Fruit fly (Drosophila melanogaster) whole organism, embryonic: Measurements from ENCODE around the gene CG14402.

Experiments
- B-H2 ChIP-seq: fragments of 200-800 bp; sonication (Bioruptor generic); optimal IDR thresholded peaks from 2 replicates; lab custom pipeline; 2018; ENCODE audit warnings: missing biosample characterization, mild to moderate bottlenecking, missing genetic modification characterization
- C15 ChIP-seq: fragments of 200-800 bp; sonication (Bioruptor generic); IDR thresholded peaks from 3 replicates; pipeline ENCODE4 v1.3.6; 2022; ENCODE audit warnings: missing biosample characterization, missing genetic modification characterization
- CG10543 ChIP-seq: fragments of 200-800 bp; sonication (Bioruptor generic); optimal IDR thresholded peaks from 3 replicates; lab custom pipeline; 2017; ENCODE audit warnings: missing biosample characterization, mild to moderate bottlenecking, missing genetic modification characterization, moderate library complexity
- CG11247 ChIP-seq: fragments of 200-800 bp; sonication (Bioruptor generic); IDR thresholded peaks from 2 replicates; pipeline ENCODE4 v1.3.6; 2022; ENCODE audit warnings: missing biosample characterization, missing genetic modification characterization
- CG12236 ChIP-seq: fragments of 200-800 bp; sonication (Bioruptor generic); optimal IDR thresholded peaks from 2 replicates; lab custom pipeline; 2016; ENCODE audit warnings: missing biosample characterization, missing genetic modification characterization
- CG12942 ChIP-seq: fragments of 200-800 bp; sonication (Bioruptor generic); optimal IDR thresholded peaks from 3 replicates; lab custom pipeline; 2016; ENCODE audit warnings: missing biosample characterization, missing genetic modification characterization
- CG15514 ChIP-seq: fragments of 200-800 bp; sonication (Bioruptor generic); optimal IDR thresholded peaks from 3 replicates; lab custom pipeline; 2017; ENCODE audit warnings: missing biosample characterization, missing genetic modification characterization, mild to moderate bottlenecking, moderate library complexity, missing genetic modification reagents
- CG17361 ChIP-seq: fragments of 200-800 bp; sonication (Bioruptor generic); IDR thresholded peaks from 3 replicates; pipeline ENCODE4 v1.3.6; 2022; ENCODE audit warnings: missing biosample characterization, missing genetic modification characterization
- CG18011 ChIP-seq: fragments of 200-800 bp; sonication (Bioruptor generic); optimal IDR thresholded peaks from 2 replicates; lab custom pipeline; 2017; ENCODE audit warnings: missing biosample characterization, missing genetic modification characterization, mild to moderate bottlenecking, moderate library complexity, missing genotype
- CG1832 ChIP-seq: fragments of 200-800 bp; sonication (Bioruptor generic); optimal IDR thresholded peaks from 2 replicates; lab custom pipeline; 2017; ENCODE audit warnings: missing biosample characterization, mild to moderate bottlenecking, missing genetic modification characterization, inconsistent platforms
- CG2129 ChIP-seq: fragments of 200-800 bp; sonication (Bioruptor generic); IDR thresholded peaks from 2 replicates; pipeline ENCODE4 v1.3.6; 2022; ENCODE audit warnings: missing biosample characterization, missing genetic modification characterization; ENCODE audit not compliant: partially characterized antibody
- CG2678 ChIP-seq: fragments of 200-800 bp; sonication (Bioruptor generic); optimal IDR thresholded peaks from 3 replicates; lab custom pipeline; 2019; ENCODE audit warnings: missing biosample characterization, mild to moderate bottlenecking, missing genetic modification characterization, moderate library complexity
- CG2875 ChIP-seq: fragments of 200-800 bp; sonication (Bioruptor generic); optimal IDR thresholded peaks from 2 replicates; lab custom pipeline; 2017; ENCODE audit warnings: missing biosample characterization, mild to moderate bottlenecking, missing genetic modification characterization, missing genetic modification reagents
- CG30431 ChIP-seq: fragments of 200-800 bp; sonication (Bioruptor generic); optimal IDR thresholded peaks from 2 replicates; lab custom pipeline; 2017; ENCODE audit warnings: missing biosample characterization, missing genetic modification characterization
- CG31441 ChIP-seq: fragments of 200-800 bp; sonication (Bioruptor generic); IDR thresholded peaks from 2 replicates; pipeline ENCODE4 v1.3.6; 2022; ENCODE audit warnings: missing biosample characterization, missing genetic modification characterization
- CG3163 ChIP-seq: fragments of 200-800 bp; sonication (Bioruptor generic); optimal IDR thresholded peaks from 3 replicates; lab custom pipeline; 2016; ENCODE audit warnings: missing biosample characterization, missing genetic modification characterization
- CG32532 ChIP-seq: fragments of 200-800 bp; sonication (Bioruptor generic); IDR thresholded peaks from 2 replicates; pipeline ENCODE4 v1.3.6; 2022; ENCODE audit warnings: missing biosample characterization, missing genetic modification characterization
- CG3281 ChIP-seq: fragments of 200-800 bp; sonication (Bioruptor generic); optimal IDR thresholded peaks from 3 replicates; lab custom pipeline; 2017; ENCODE audit warnings: missing biosample characterization, mild to moderate bottlenecking, missing genetic modification characterization
- CG5180 ChIP-seq: fragments of 200-800 bp; sonication (Bioruptor generic); optimal IDR thresholded peaks from 3 replicates; lab custom pipeline; 2017; ENCODE audit warnings: missing biosample characterization, missing genetic modification characterization, mild to moderate bottlenecking, moderate library complexity, missing genetic modification reagents
- CG6765 ChIP-seq: fragments of 200-800 bp; sonication (Bioruptor generic); optimal IDR thresholded peaks from 3 replicates; lab custom pipeline; 2017; ENCODE audit warnings: missing biosample characterization, mild to moderate bottlenecking, missing genetic modification characterization
- CG8388 ChIP-seq: fragments of 200-800 bp; sonication (Bioruptor generic); optimal IDR thresholded peaks from 2 replicates; lab custom pipeline; 2019; ENCODE audit warnings: missing biosample characterization, mild to moderate bottlenecking, missing genetic modification characterization, moderate library complexity
- Dbx ChIP-seq: fragments of 200-800 bp; sonication (Bioruptor generic); IDR thresholded peaks from 3 replicates; pipeline ENCODE4 v1.3.6; 2022; ENCODE audit warnings: missing biosample characterization, missing genetic modification characterization
- Dfd ChIP-seq, 2 experiments: fragments of >200 bp; optimal IDR thresholded peaks; 2 replicates each; lab custom pipeline; 2017; ENCODE audit warnings: missing biosample characterization in 2 of 2, missing genetic modification characterization in 2 of 2
- Dip3 ChIP-seq: fragments of 200-800 bp; sonication (Bioruptor generic); optimal IDR thresholded peaks from 3 replicates; lab custom pipeline; 2016; ENCODE audit warnings: missing biosample characterization, missing genetic modification characterization
- Eip74EF ChIP-seq, 2 experiments: fragments of 200-800 bp in 1 of 2; fragments of >200 bp in 1 of 2; sonication (Bioruptor generic) in 1 of 2; optimal IDR thresholded peaks; 2 replicates each; lab custom pipeline; 2017 to 2019; ENCODE audit warnings: missing biosample characterization in 2 of 2, missing genetic modification characterization in 2 of 2, mild to moderate bottlenecking in 1 of 2, moderate library complexity in 1 of 2
- HmgD ChIP-seq: fragments of 200-800 bp; sonication (Bioruptor generic); optimal IDR thresholded peaks from 3 replicates; lab custom pipeline; 2016; ENCODE audit warnings: missing biosample characterization, missing genetic modification characterization
- Lim3 ChIP-seq: fragments of 200-800 bp; sonication (Bioruptor generic); IDR thresholded peaks from 2 replicates; pipeline ENCODE4 v1.3.6; 2022; ENCODE audit warnings: missing biosample characterization, missing genetic modification characterization
- Neu2 ChIP-seq: fragments of 200-800 bp; sonication (Bioruptor generic); optimal IDR thresholded peaks from 3 replicates; lab custom pipeline; 2016; ENCODE audit warnings: missing biosample characterization, missing genetic modification characterization, borderline replicate concordance
- Nf-YA ChIP-seq: fragments of 200-800 bp; sonication (Bioruptor generic); IDR thresholded peaks from 2 replicates; pipeline ENCODE4 v1.3.6; 2022; ENCODE audit warnings: missing biosample characterization, missing genetic modification characterization
- Nf-YB ChIP-seq: fragments of 200-800 bp; sonication (Bioruptor generic); optimal IDR thresholded peaks from 3 replicates; lab custom pipeline; 2019; ENCODE audit warnings: missing biosample characterization, mild to moderate bottlenecking, missing genetic modification characterization, moderate library complexity
- Sox100B ChIP-seq: fragments of 200-800 bp; sonication (Bioruptor generic); optimal IDR thresholded peaks from 3 replicates; lab custom pipeline; 2018; ENCODE audit warnings: missing biosample characterization, mild to moderate bottlenecking, missing genetic modification characterization
- Vsx1 ChIP-seq: fragments of 200-800 bp; sonication (Bioruptor generic); optimal IDR thresholded peaks from 2 replicates; lab custom pipeline; 2017; ENCODE audit warnings: missing biosample characterization, mild to moderate bottlenecking, missing genetic modification characterization, missing genetic modification reagents
- YL-1 ChIP-seq: fragments of 200-800 bp; sonication (Bioruptor generic); optimal IDR thresholded peaks from 3 replicates; lab custom pipeline; 2017; ENCODE audit warnings: missing biosample characterization, mild to moderate bottlenecking, missing genetic modification characterization
- ac ChIP-seq: fragments of 200-800 bp; sonication (Bioruptor generic); optimal IDR thresholded peaks from 3 replicates; lab custom pipeline; 2017; ENCODE audit warnings: missing biosample characterization, mild to moderate bottlenecking, missing genetic modification characterization
- ap ChIP-seq: fragments of 200-800 bp; sonication (Bioruptor generic); IDR thresholded peaks from 2 replicates; pipeline ENCODE4 v1.3.6; 2022; ENCODE audit warnings: missing biosample characterization, missing genetic modification characterization
- bbx ChIP-seq: fragments of 200-800 bp; sonication (Bioruptor generic); IDR thresholded peaks from 2 replicates; pipeline ENCODE4 v1.3.6; 2022; ENCODE audit warnings: missing biosample characterization, missing genetic modification characterization; ENCODE audit not compliant: partially characterized antibody
- chn ChIP-seq: fragments of 200-800 bp; sonication (Bioruptor generic); optimal IDR thresholded peaks from 2 replicates; lab custom pipeline; 2016; ENCODE audit warnings: missing biosample characterization, missing genetic modification characterization
- exex ChIP-seq: fragments of 200-800 bp; sonication (Bioruptor generic); optimal IDR thresholded peaks from 4 replicates; lab custom pipeline; 2018; ENCODE audit warnings: missing biosample characterization, mild to moderate bottlenecking, missing genetic modification characterization, moderate library complexity
- hb ChIP-seq: fragments of 200-800 bp; sonication (Bioruptor generic); IDR thresholded peaks from 3 replicates; pipeline ENCODE4 v1.3.6; 2022; ENCODE audit warnings: missing biosample characterization, missing genetic modification characterization; ENCODE audit not compliant: partially characterized antibody
- kay ChIP-seq: fragments of 200-800 bp; sonication (Bioruptor generic); optimal IDR thresholded peaks from 2 replicates; lab custom pipeline; 2016; ENCODE audit warnings: missing biosample characterization, missing genetic modification characterization
- prd ChIP-seq, 3 experiments: fragments of >200 bp in 2 of 3; fragments of 200-800 bp in 1 of 3; sonication (Bioruptor generic) in 1 of 3; optimal IDR thresholded peaks in 2 of 3; IDR thresholded peaks in 1 of 3; 2 replicates in 2 of 3; 3 replicates in 1 of 3; pipeline versions ENCODE4 v1.3.6 to Lab custom; 2017 to 2022; ENCODE audit warnings: missing biosample characterization in 1 of 3, missing genetic modification characterization in 1 of 3
- sisA ChIP-seq: fragments of 200-800 bp; sonication (Bioruptor generic); IDR thresholded peaks from 2 replicates; pipeline ENCODE4 v1.3.6; 2022; ENCODE audit warnings: missing biosample characterization, missing genetic modification characterization
- sqz ChIP-seq: fragments of 200-800 bp; sonication (Bioruptor generic); optimal IDR thresholded peaks from 3 replicates; lab custom pipeline; 2018; ENCODE audit warnings: missing biosample characterization, mild to moderate bottlenecking, missing genetic modification characterization
- sug ChIP-seq: fragments of 200-800 bp; optimal IDR thresholded peaks from 2 replicates; lab custom pipeline; 2019; ENCODE audit warnings: missing biosample characterization, mild to moderate bottlenecking, missing genetic modification characterization, moderate library complexity
- tll ChIP-seq, 2 experiments: fragments of 200-800 bp in 1 of 2; fragments of >200 bp in 1 of 2; sonication (Bioruptor generic) in 1 of 2; optimal IDR thresholded peaks; 2 replicates each; lab custom pipeline; 2017 to 2019; ENCODE audit warnings: missing biosample characterization in 2 of 2, missing genetic modification characterization in 2 of 2, mild to moderate bottlenecking in 1 of 2, moderate library complexity in 1 of 2
- tna ChIP-seq: fragments of 200-800 bp; sonication (Bioruptor generic); IDR thresholded peaks from 2 replicates; pipeline ENCODE4 v1.3.6; 2022; ENCODE audit warnings: missing biosample characterization, missing genetic modification characterization; ENCODE audit not compliant: partially characterized antibody
- usp ChIP-seq: fragments of >200 bp; optimal IDR thresholded peaks from 2 replicates; lab custom pipeline; 2017; ENCODE audit warnings: missing biosample characterization, missing genetic modification characterization

CG14402 gene

dm6 chr2L:20883624-20884220 lies 34.6 kb downstream of the CG14402 start (continued):
- TF ChIP-seq CG30431 (GFP tag; lab: Kevin White, UChicago) (no peak), prd (optimal IDR thresholded peaks at IDR 0.05; lab: Kevin White, UChicago) (no peak), prd (GFP tag; IDR thresholded peaks at IDR 0.05; lab: Robert Waterston, UW) (no peak), CG2129 (GFP tag; lab: Robert Waterston, UW) (no peak), Dip3 (GFP tag; lab: Kevin White, UChicago) (no peak), CG2678 (peak; percentile 21), sug (peak; percentile 94), sqz (GFP tag; lab: Kevin White, UChicago) (no peak), exex (peak; percentile 98), CG8388 (no peak), CG3163 (GFP tag; lab: Kevin White, UChicago) (no peak), Dfd (GFP tag; optimal IDR thresholded peaks at IDR 0.05; lab: Kevin White, UChicago) (no peak), C15 (GFP tag; lab: Robert Waterston, UW) (no peak), tll (GFP tag; optimal IDR thresholded peaks at IDR 0.05; lab: Kevin White, UChicago) (no peak), CG10543 (peak; percentile 32)

DNA sequence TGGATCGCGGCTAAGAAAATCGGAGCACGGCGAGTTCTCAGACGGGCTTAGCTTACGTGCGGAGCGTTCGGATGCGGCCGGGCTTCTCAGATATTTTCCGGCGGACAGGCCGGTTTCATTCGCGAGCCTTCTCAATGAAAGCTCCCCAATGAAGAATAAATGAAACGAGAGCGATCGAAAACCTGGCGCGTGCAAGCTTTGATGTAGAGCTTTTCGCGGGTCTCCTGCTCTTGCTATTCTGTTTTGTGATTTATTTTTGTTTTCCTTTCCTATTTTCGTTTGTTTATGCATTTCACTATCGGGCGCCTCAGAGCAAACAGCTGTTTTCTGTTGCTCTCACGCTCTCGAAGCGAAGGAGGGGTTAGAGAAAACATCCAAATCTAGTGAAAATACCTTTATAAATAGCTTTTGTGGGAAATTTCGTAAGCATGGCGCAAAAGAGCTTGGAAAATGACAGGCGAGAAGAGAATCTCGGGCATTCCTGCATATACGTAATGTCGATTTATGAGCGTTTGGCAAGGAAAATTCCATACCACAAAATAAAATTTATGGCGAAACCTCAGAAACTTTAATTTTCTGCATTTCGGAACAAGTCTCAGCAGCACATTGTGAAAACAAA lies 36.9 kb downstream of the CG14402 start:
- TF ChIP-seq B-H2 (GFP tag; lab: Kevin White, UChicago) (no peak), Dbx (GFP tag; lab: Robert Waterston, UW) (0 out of 3 replicates have a peak, but pooled peaks have one; percentile 22), CG12942 (GFP tag; lab: Kevin White, UChicago) (no peak), Neu2 (GFP tag; lab: Kevin White, UChicago) (no peak), bbx (GFP tag; lab: Robert Waterston, UW) (peak; percentile 32; the same call in 1 of the 2 replicates), CG3281 (GFP tag; lab: Kevin White, UChicago) (no peak), Lim3 (GFP tag; lab: Robert Waterston, UW) (no peak), CG11247 (no peak), Sox100B (no peak), ac (no peak), CG18011 (GFP tag; lab: Kevin White, UChicago) (no peak), ap (GFP tag; lab: Robert Waterston, UW) (no peak), CG17361 (no peak), CG32532 (GFP tag; lab: Robert Waterston, UW) (no peak), Eip74EF (GFP tag; optimal IDR thresholded peaks at IDR 0.05; lab: Kevin White, UChicago) (no peak), CG1832 (no peak), tna (GFP tag; lab: Robert Waterston, UW) (no peak), Vsx1 (GFP tag; lab: Kevin White, UChicago) (no peak), chn (GFP tag; lab: Kevin White, UChicago) (no peak), HmgD (GFP tag; lab: Kevin White, UChicago) (no peak), CG5180 (GFP tag; lab: Kevin White, UChicago) (no peak), Nf-YB (GFP tag; lab: Kevin White, UChicago) (no peak), CG6765 (GFP tag; lab: Kevin White, UChicago) (peak; percentile 16), YL-1 (no peak), CG12236 (no peak), kay (GFP tag; lab: Kevin White, UChicago) (no peak), hb (no peak), usp (GFP tag; lab: Kevin White, UChicago) (no peak), Nf-YA (GFP tag; lab: Robert Waterston, UW) (no peak), CG2875 (GFP tag; lab: Kevin White, UChicago) (no peak), sisA (GFP tag; lab: Robert Waterston, UW) (no peak), exex (no peak), CG31441 (GFP tag; lab: Robert Waterston, UW) (no peak), CG15514 (GFP tag; lab: Kevin White, UChicago) (no peak)
